Fruit fly (Drosophila melanogaster) whole organism, wandering third instar larva: ENCODE measurements around the gene CG14024.

Experiments used
- CrebA ChIP-seq: fragments of 200-800 bp; sonication (Bioruptor generic); optimal IDR thresholded peaks from 2 replicates; lab custom pipeline; 2016; ENCODE audit warnings: missing biosample characterization, mild to moderate bottlenecking, missing genetic modification characterization, borderline replicate concordance
- Dfd ChIP-seq: fragments of >200 bp; optimal IDR thresholded peaks from 2 replicates; lab custom pipeline; 2017; ENCODE audit warnings: missing biosample characterization, missing genetic modification characterization
- Hr83 ChIP-seq: fragments of 200-300 bp; sonication (Bioruptor generic); optimal IDR thresholded peaks from 2 replicates; lab custom pipeline; 2016; ENCODE audit warnings: missing biosample characterization, mild to moderate bottlenecking, missing genetic modification characterization, moderate library complexity; ENCODE audit not compliant: poor library complexity, severe bottlenecking
- N ChIP-seq: fragments of >200 bp; optimal IDR thresholded peaks from 2 replicates; lab custom pipeline; 2018; ENCODE audit warnings: missing biosample characterization, missing external identifiers, missing genetic modification characterization
- OdsH ChIP-seq: fragments of 200-800 bp; sonication (Bioruptor generic); optimal IDR thresholded peaks from 2 replicates; lab custom pipeline; 2016; ENCODE audit warnings: missing biosample characterization, mild to moderate bottlenecking, missing genetic modification characterization
- Rel ChIP-seq, 2 experiments: fragments of 200-800 bp; sonication (Bioruptor generic) in 1 of 2; optimal IDR thresholded peaks; 2 replicates in 1 of 2; 3 replicates in 1 of 2; lab custom pipeline; 2016 to 2019; ENCODE audit warnings: mild to moderate bottlenecking in 2 of 2, missing biosample characterization in 2 of 2, missing genetic modification characterization in 2 of 2, moderate library complexity in 1 of 2
- Vsx2 ChIP-seq: fragments of 200-300, 225-300 bp; sonication (Bioruptor generic); optimal IDR thresholded peaks from 2 replicates; lab custom pipeline; 2018; ENCODE audit warnings: missing biosample characterization, missing genetic modification characterization; ENCODE audit not compliant: partially characterized antibody
- br ChIP-seq: fragments of 200-800 bp; sonication (Bioruptor generic); optimal IDR thresholded peaks from 2 replicates; lab custom pipeline; 2016; ENCODE audit warnings: missing biosample characterization, missing genetic modification characterization
- brk ChIP-seq: fragments of 200-800 bp; sonication (Bioruptor generic); optimal IDR thresholded peaks from 2 replicates; lab custom pipeline; 2016; ENCODE audit warnings: missing biosample characterization, mild to moderate bottlenecking, missing genetic modification characterization
- dl ChIP-seq, 2 experiments: fragments of 175-275, 200-275 bp in 1 of 2; fragments of 200-275 bp in 1 of 2; sonication (Bioruptor generic); optimal IDR thresholded peaks; lab custom pipeline; 2018; ENCODE audit warnings: mild to moderate bottlenecking in 2 of 2, missing biosample characterization in 2 of 2, missing genetic modification characterization in 2 of 2, moderate library complexity in 2 of 2; ENCODE audit not compliant: partially characterized antibody in 2 of 2, insufficient read depth in 1 of 2
- lola ChIP-seq: fragments of >200 bp; optimal IDR thresholded peaks from 2 replicates; lab custom pipeline; 2017; ENCODE audit warnings: missing biosample characterization, missing genetic modification characterization
- pan ChIP-seq: fragments of >200 bp; optimal IDR thresholded peaks from 2 replicates; lab custom pipeline; 2017
- psq ChIP-seq: fragments of 200-800 bp; sonication (Bioruptor generic); optimal IDR thresholded peaks from 3 replicates; lab custom pipeline; 2017; ENCODE audit warnings: missing biosample characterization, mild to moderate bottlenecking, missing genetic modification characterization, moderate library complexity
- woc ChIP-seq: sonication (Bioruptor generic); optimal IDR thresholded peaks from 2 replicates; lab custom pipeline; 2016; ENCODE audit warnings: missing biosample characterization, mild to moderate bottlenecking, missing genetic modification characterization

- TF ChIP-seq Vsx2 (GFP tag; lab: Kevin White, UChicago) (no peak), pan (no peak), dl (GFP tag; optimal IDR thresholded peaks at IDR 0.05; lab: Kevin White, UChicago; ENCODE audit: insufficient read depth in 1 of 2, partially characterized antibody in 2 of 2) (no peak), CrebA (GFP tag; lab: Kevin White, UChicago) (no peak), br (GFP tag; lab: Kevin White, UChicago) (no peak), Hr83 (GFP tag; lab: Kevin White, UChicago) (no peak), woc (GFP tag; lab: Kevin White, UChicago) (no peak), Rel (GFP tag; optimal IDR thresholded peaks at IDR 0.05; lab: Kevin White, UChicago) (no peak), Rel (tag; optimal IDR thresholded peaks at IDR 0.05; lab: Kevin White, UChicago) (no peak), Dfd (GFP tag; lab: Kevin White, UChicago) (no peak), lola (GFP tag; lab: Kevin White, UChicago) (no peak), OdsH (GFP tag; lab: Kevin White, UChicago) (no peak), N (no peak), brk (no peak), psq (no peak)
These were observed 26.4 kb upstream of the CG14024 start for dm6 chr2L:5341015-5341608.
